Worm (Caenorhabditis elegans) whole organism, L4 larva: ENCODE results near the gene F35H10.6.

Experiments
- Y5F2A.4 ChIP-seq: fragments of 200-800 bp; sonication (Bioruptor generic); optimal IDR thresholded peaks from 2 replicates; lab custom pipeline; 2018; ENCODE audit warnings: mild to moderate bottlenecking, missing genetic modification characterization, missing compliant biosample characterization
- ZK546.5 ChIP-seq, 2 experiments: sonication (generic microtip); optimal IDR thresholded peaks; 2 replicates each; lab custom pipeline; 2017; ENCODE audit warnings: missing biosample characterization in 2 of 2, missing genetic modification characterization in 2 of 2
- egl-27 ChIP-seq: sonication (generic microtip); optimal IDR thresholded peaks from 3 replicates; lab custom pipeline; 2017; ENCODE audit warnings: missing biosample characterization, missing genetic modification reagents, missing genetic modification characterization
- lin-13 ChIP-seq: fragments of 150-350 bp; optimal IDR thresholded peaks from 2 replicates; lab custom pipeline; 2014; ENCODE audit warnings: missing biosample characterization, missing genetic modification reagents, missing genetic modification characterization
- skn-1 ChIP-seq: fragments of 150-350 bp; optimal IDR thresholded peaks from 2 replicates; lab custom pipeline; 2014; ENCODE audit warnings: missing biosample characterization, missing genetic modification characterization
- tra-1 ChIP-seq: fragments of 200-800 bp; sonication (Bioruptor generic); IDR thresholded peaks from 2 replicates; pipeline ENCODE4 v1.3.6; 2022; ENCODE audit warnings: missing genetic modification reagents, missing genetic modification characterization, missing compliant biosample characterization
- unc-39 ChIP-seq: sonication (generic microtip); optimal IDR thresholded peaks from 2 replicates; lab custom pipeline; 2017; ENCODE audit warnings: missing biosample characterization, missing genetic modification characterization
- ztf-11 ChIP-seq: fragments of 150-350 bp; optimal IDR thresholded peaks from 2 replicates; lab custom pipeline; 2014; ENCODE audit warnings: missing biosample characterization, missing genetic modification characterization

ce11 chrIV:8259904-8260303, 39.8 kb upstream of the F35H10.6 start, which contains the start of gene K07H8.7:
- TF ChIP-seq unc-39 (tag; lab: Kevin White, UChicago) (no peak), lin-13 (GFP tag; lab: Kevin White, UChicago) (no peak), tra-1 (GFP tag; lab: Robert Waterston, UW) (no peak), egl-27 (tag; lab: Kevin White, UChicago) (no peak), ztf-11 (tag; lab: Kevin White, UChicago) (no peak), Y5F2A.4 (GFP tag; lab: Kevin White, UChicago) (no peak), skn-1 (tag; lab: Kevin White, UChicago) (no peak), ZK546.5 (tag; optimal IDR thresholded peaks at IDR 0.05; lab: Kevin White, UChicago) (no peak)
